Fruit fly (Drosophila melanogaster) whole organism, embryonic: Measurements from ENCODE around the gene heix.
A peak's percentile ranks its signal among the peaks of the same experiment; 100 is the strongest.

Experiments used
- Asciz ChIP-seq: fragments of 200-800 bp; sonication (Bioruptor generic); optimal IDR thresholded peaks from 2 replicates; lab custom pipeline; 2017; ENCODE audit warnings: missing biosample characterization, mild to moderate bottlenecking, missing genetic modification characterization, missing genetic modification reagents
- Bdp1 ChIP-seq: fragments of 200-800 bp; sonication (Bioruptor generic); optimal IDR thresholded peaks from 3 replicates; lab custom pipeline; 2016; ENCODE audit warnings: missing biosample characterization, missing genetic modification characterization
- CG10147 ChIP-seq: fragments of 200-800 bp; sonication (Bioruptor generic); optimal IDR thresholded peaks from 2 replicates; lab custom pipeline; 2019; ENCODE audit warnings: missing biosample characterization, mild to moderate bottlenecking, missing genetic modification characterization, moderate library complexity
- CG1024 ChIP-seq: fragments of 200-800 bp; sonication (Bioruptor generic); IDR thresholded peaks from 2 replicates; pipeline ENCODE4 v1.3.6; 2022; ENCODE audit warnings: missing biosample characterization, missing genetic modification characterization
- CG11093 ChIP-seq: fragments of 200-800 bp; sonication (Bioruptor generic); IDR thresholded peaks from 3 replicates; pipeline ENCODE4 v1.3.6; 2022; ENCODE audit warnings: missing biosample characterization, missing genetic modification characterization
- CG11398 ChIP-seq: fragments of 200-800 bp; sonication (Bioruptor generic); optimal IDR thresholded peaks from 2 replicates; lab custom pipeline; 2016; ENCODE audit warnings: missing biosample characterization, missing genetic modification characterization
- CG12236 ChIP-seq: fragments of 200-800 bp; sonication (Bioruptor generic); optimal IDR thresholded peaks from 2 replicates; lab custom pipeline; 2016; ENCODE audit warnings: missing biosample characterization, missing genetic modification characterization
- CG12769 ChIP-seq: fragments of 200-800 bp; sonication (Bioruptor generic); optimal IDR thresholded peaks from 2 replicates; lab custom pipeline; 2019; ENCODE audit warnings: missing biosample characterization, mild to moderate bottlenecking, missing genetic modification characterization, moderate library complexity
- CG13287 ChIP-seq: fragments of 200-800 bp; sonication (Bioruptor generic); IDR thresholded peaks from 2 replicates; pipeline ENCODE4 v1.3.6; 2022; ENCODE audit warnings: missing biosample characterization, missing genetic modification characterization; ENCODE audit not compliant: partially characterized antibody
- CG14667 ChIP-seq: fragments of 200-800 bp; sonication (Bioruptor generic); IDR thresholded peaks from 2 replicates; pipeline ENCODE4 v1.3.6; 2022; ENCODE audit warnings: missing biosample characterization, missing genetic modification characterization
- CG15514 ChIP-seq: fragments of 200-800 bp; sonication (Bioruptor generic); optimal IDR thresholded peaks from 3 replicates; lab custom pipeline; 2017; ENCODE audit warnings: missing biosample characterization, missing genetic modification characterization, mild to moderate bottlenecking, moderate library complexity, missing genetic modification reagents
- CG17829 ChIP-seq: fragments of 200-800 bp; optimal IDR thresholded peaks from 2 replicates; lab custom pipeline; 2019; ENCODE audit warnings: missing biosample characterization, mild to moderate bottlenecking, missing genetic modification characterization, moderate library complexity
- CG18262 ChIP-seq: fragments of 200-800 bp; optimal IDR thresholded peaks from 3 replicates; lab custom pipeline; 2019; ENCODE audit warnings: missing biosample characterization, mild to moderate bottlenecking, missing genetic modification characterization, moderate library complexity
- CG31365 ChIP-seq: fragments of 200-800 bp; sonication (Bioruptor generic); optimal IDR thresholded peaks from 2 replicates; lab custom pipeline; 2018; ENCODE audit warnings: missing biosample characterization, mild to moderate bottlenecking, missing genetic modification characterization
- CG7556 ChIP-seq: fragments of 200-800 bp; sonication (Bioruptor generic); optimal IDR thresholded peaks from 2 replicates; lab custom pipeline; 2017; ENCODE audit warnings: missing biosample characterization, mild to moderate bottlenecking, missing genetic modification characterization
- CG7928 ChIP-seq: fragments of 200-800 bp; sonication (Bioruptor generic); optimal IDR thresholded peaks from 2 replicates; lab custom pipeline; 2017; ENCODE audit warnings: missing biosample characterization, mild to moderate bottlenecking, missing genetic modification characterization
- CG8290 ChIP-seq, 3 experiments: fragments of 200-800 bp; sonication (Bioruptor generic); optimal IDR thresholded peaks; 2 replicates each; lab custom pipeline; 2016 to 2019; ENCODE audit warnings: missing biosample characterization in 3 of 3, missing genetic modification characterization in 3 of 3, mild to moderate bottlenecking in 2 of 3, moderate library complexity in 1 of 3
- CG8944 ChIP-seq: fragments of 200-800 bp; sonication (Bioruptor generic); optimal IDR thresholded peaks from 3 replicates; lab custom pipeline; 2016; ENCODE audit warnings: missing biosample characterization, missing genetic modification characterization
- CoRest ChIP-seq: fragments of 200-800 bp; sonication (Bioruptor generic); optimal IDR thresholded peaks from 3 replicates; lab custom pipeline; 2018; ENCODE audit warnings: missing biosample characterization, mild to moderate bottlenecking, missing genetic modification characterization, moderate library complexity
- Dp ChIP-seq: fragments of 200-800 bp; sonication (Bioruptor generic); optimal IDR thresholded peaks from 2 replicates; lab custom pipeline; 2018; ENCODE audit warnings: missing biosample characterization, mild to moderate bottlenecking, missing genetic modification characterization, moderate library complexity
- Drgx ChIP-seq: fragments of 200-800 bp; sonication (Bioruptor generic); IDR thresholded peaks from 2 replicates; pipeline ENCODE4 v1.3.6; 2022; ENCODE audit warnings: missing biosample characterization, missing genetic modification characterization
- Gug ChIP-seq: fragments of 200-800 bp; sonication (Bioruptor generic); IDR thresholded peaks from 4 replicates; pipeline ENCODE4 v1.3.6; 2022; ENCODE audit warnings: missing biosample characterization, missing genetic modification characterization
- HHEX ChIP-seq: fragments of 200-800 bp; sonication (Bioruptor generic); optimal IDR thresholded peaks from 3 replicates; lab custom pipeline; 2017; ENCODE audit warnings: missing biosample characterization, mild to moderate bottlenecking, missing genetic modification characterization, missing genetic modification reagents
- HLH4C ChIP-seq: fragments of 200-800 bp; sonication (Bioruptor generic); IDR thresholded peaks from 3 replicates; pipeline ENCODE4 v1.3.6; 2022; ENCODE audit warnings: missing biosample characterization, missing genetic modification characterization; ENCODE audit not compliant: partially characterized antibody
- HLH54F ChIP-seq: fragments of 200-800 bp; sonication (Bioruptor generic); optimal IDR thresholded peaks from 3 replicates; lab custom pipeline; 2016; ENCODE audit warnings: missing biosample characterization, missing genetic modification characterization
- Mrtf ChIP-seq: fragments of 200-800 bp; sonication (Bioruptor generic); IDR thresholded peaks from 3 replicates; pipeline ENCODE4 v1.3.6; 2022; ENCODE audit warnings: missing biosample characterization, missing genetic modification characterization
- Spps ChIP-seq: fragments of 200-800 bp; sonication (Bioruptor generic); optimal IDR thresholded peaks from 2 replicates; lab custom pipeline; 2018; ENCODE audit warnings: missing biosample characterization, mild to moderate bottlenecking, missing genetic modification characterization
- Taf1 ChIP-seq: fragments of 200-800 bp; sonication (Bioruptor generic); IDR thresholded peaks from 2 replicates; pipeline ENCODE4 v1.3.6; 2022; ENCODE audit warnings: missing biosample characterization, missing genetic modification characterization
- aop ChIP-seq: fragments of 200-800 bp; sonication (Bioruptor generic); IDR thresholded peaks from 2 replicates; pipeline ENCODE4 v1.3.6; 2022; ENCODE audit warnings: missing biosample characterization, missing genetic modification characterization
- chm ChIP-seq: fragments of 200-800 bp; sonication (Bioruptor generic); IDR thresholded peaks from 2 replicates; pipeline ENCODE4 v1.3.6; 2022; ENCODE audit warnings: missing biosample characterization, missing genetic modification characterization
- dm ChIP-seq: fragments of 200-800 bp; sonication (Bioruptor generic); optimal IDR thresholded peaks from 3 replicates; lab custom pipeline; 2016; ENCODE audit warnings: missing biosample characterization, missing genetic modification characterization
- emc ChIP-seq: fragments of 200-800 bp; sonication (Bioruptor generic); optimal IDR thresholded peaks from 2 replicates; lab custom pipeline; 2016; ENCODE audit warnings: missing biosample characterization, missing genetic modification characterization
- grn ChIP-seq: fragments of 200-800 bp; sonication (Bioruptor generic); optimal IDR thresholded peaks from 3 replicates; lab custom pipeline; 2017; ENCODE audit warnings: missing biosample characterization, missing genetic modification characterization
- gsb ChIP-seq: fragments of 200-800 bp; sonication (Bioruptor generic); IDR thresholded peaks from 2 replicates; pipeline ENCODE4 v1.3.6; 2022; ENCODE audit warnings: missing biosample characterization, missing genetic modification characterization
- jigr1 ChIP-seq: fragments of 200-800 bp; sonication (Bioruptor generic); IDR thresholded peaks from 3 replicates; pipeline ENCODE4 v1.3.6; 2022; ENCODE audit warnings: missing biosample characterization, missing genetic modification characterization
- kay ChIP-seq: fragments of 200-800 bp; sonication (Bioruptor generic); optimal IDR thresholded peaks from 2 replicates; lab custom pipeline; 2016; ENCODE audit warnings: missing biosample characterization, missing genetic modification characterization
- luna ChIP-seq: fragments of 200-800 bp; sonication (Bioruptor generic); optimal IDR thresholded peaks from 2 replicates; lab custom pipeline; 2016; ENCODE audit warnings: missing biosample characterization, missing genetic modification characterization
- p53 ChIP-seq: fragments of 200-800 bp; sonication (Bioruptor generic); optimal IDR thresholded peaks from 2 replicates; lab custom pipeline; 2016; ENCODE audit warnings: missing biosample characterization, missing genetic modification characterization
- peb ChIP-seq: fragments of 200-800 bp; sonication (Bioruptor generic); IDR thresholded peaks from 2 replicates; pipeline ENCODE4 v1.3.6; 2022; ENCODE audit warnings: missing biosample characterization, missing genetic modification characterization
- pnt ChIP-seq: fragments of 200-800 bp; sonication (Bioruptor generic); optimal IDR thresholded peaks from 3 replicates; lab custom pipeline; 2016; ENCODE audit warnings: missing biosample characterization, missing genetic modification characterization
- pzg ChIP-seq: fragments of 200-800 bp; sonication (Bioruptor generic); optimal IDR thresholded peaks from 3 replicates; lab custom pipeline; 2018; ENCODE audit warnings: missing biosample characterization, mild to moderate bottlenecking, missing genetic modification characterization, moderate library complexity
- ro ChIP-seq: fragments of 200-800 bp; sonication (Bioruptor generic); IDR thresholded peaks from 2 replicates; pipeline ENCODE4 v1.3.6; 2022; ENCODE audit warnings: missing biosample characterization, missing genetic modification characterization
- run ChIP-seq: fragments of 200-800 bp; sonication (Bioruptor generic); optimal IDR thresholded peaks from 3 replicates; lab custom pipeline; 2018; ENCODE audit warnings: missing biosample characterization, mild to moderate bottlenecking, missing genetic modification characterization
- so ChIP-seq: fragments of 200-800 bp; sonication (Bioruptor generic); IDR thresholded peaks from 3 replicates; pipeline ENCODE4 v1.3.6; 2022; ENCODE audit warnings: missing biosample characterization, missing genetic modification characterization
- sob ChIP-seq: fragments of 200-800 bp; sonication (Bioruptor generic); IDR thresholded peaks from 2 replicates; pipeline ENCODE4 v1.3.6; 2022; ENCODE audit warnings: missing biosample characterization, missing genetic modification characterization
- stwl ChIP-seq: fragments of 200-800 bp; sonication (Bioruptor generic); optimal IDR thresholded peaks from 3 replicates; lab custom pipeline; 2018; ENCODE audit warnings: missing biosample characterization, mild to moderate bottlenecking, missing genetic modification characterization, moderate library complexity
- tin ChIP-seq: fragments of 200-800 bp; sonication (Bioruptor generic); optimal IDR thresholded peaks from 3 replicates; lab custom pipeline; 2016; ENCODE audit warnings: missing biosample characterization, missing genetic modification characterization
- twi ChIP-seq: fragments of 200-800 bp; optimal IDR thresholded peaks from 2 replicates; lab custom pipeline; 2019; ENCODE audit warnings: missing biosample characterization, mild to moderate bottlenecking, missing genetic modification characterization, moderate library complexity
- tx ChIP-seq: fragments of 200-800 bp; sonication (Bioruptor generic); optimal IDR thresholded peaks from 2 replicates; lab custom pipeline; 2016; ENCODE audit warnings: missing biosample characterization, missing genetic modification characterization
- vvl ChIP-seq: fragments of 200-800 bp; sonication (Bioruptor generic); IDR thresholded peaks from 2 replicates; pipeline ENCODE4 v1.3.6; 2022; ENCODE audit warnings: missing biosample characterization, missing genetic modification characterization

Gene heix

dm6 chr2L:16269232-16270134 lies 30.2 kb downstream of the heix start (continued):
- no peak for TF ChIP-seq Taf1
- TF ChIP-seq CoRest (tag; lab: Kevin White, UChicago): no peak
- TF ChIP-seq p53 (GFP tag; lab: Kevin White, UChicago): no peak
- no peak for TF ChIP-seq so (GFP tag; lab: Robert Waterston, UW)
- no peak for TF ChIP-seq emc (GFP tag; lab: Kevin White, UChicago)
- no peak for TF ChIP-seq ro
- TF ChIP-seq peb (GFP tag; lab: Robert Waterston, UW): no peak
- no peak for TF ChIP-seq Spps (tag; lab: Kevin White, UChicago)
- TF ChIP-seq Bdp1 (GFP tag; lab: Kevin White, UChicago): no peak
- peak; percentile 42 for TF ChIP-seq CG8290 (GFP tag; optimal IDR thresholded peaks at IDR 0.05; lab: Kevin White, UChicago)
- peak; percentile 71 to 78 for TF ChIP-seq CG8290 (tag; optimal IDR thresholded peaks at IDR 0.05; lab: Kevin White, UChicago)
- peak; percentile 91 for TF ChIP-seq CG15514 (GFP tag; lab: Kevin White, UChicago)
- TF ChIP-seq CG12236 (GFP tag; lab: Kevin White, UChicago): no peak
- TF ChIP-seq pzg (GFP tag; lab: Kevin White, UChicago): peak; percentile 27
- peak; percentile 24 for TF ChIP-seq CG17829 (tag; lab: Kevin White, UChicago)
- no peak for TF ChIP-seq luna (GFP tag; lab: Kevin White, UChicago)
- no peak for TF ChIP-seq CG13287
- peak; percentile 24 for TF ChIP-seq CG7556 (GFP tag; lab: Kevin White, UChicago)
- TF ChIP-seq CG1024 (GFP tag; lab: Robert Waterston, UW): no peak
- TF ChIP-seq CG31365 (tag; lab: Kevin White, UChicago): peak; percentile 88
- no peak for TF ChIP-seq CG10147 (GFP tag; lab: Kevin White, UChicago)
- TF ChIP-seq Dp (GFP tag; lab: Kevin White, UChicago): peak; percentile 24
- no peak for TF ChIP-seq CG11093 (GFP tag; lab: Robert Waterston, UW)
- TF ChIP-seq CG14667 (GFP tag; lab: Robert Waterston, UW): no peak
- TF ChIP-seq gsb: no peak
- TF ChIP-seq run (tag; lab: Kevin White, UChicago): peak; percentile 59
- TF ChIP-seq tx (GFP tag; lab: Kevin White, UChicago): no peak
- TF ChIP-seq aop (GFP tag; lab: Robert Waterston, UW): no peak
- TF ChIP-seq HHEX (GFP tag; lab: Kevin White, UChicago): peak; percentile 93
- peak; percentile 92 for TF ChIP-seq Asciz (GFP tag; lab: Kevin White, UChicago)
- TF ChIP-seq jigr1 (GFP tag; lab: Robert Waterston, UW): no peak
- peak; percentile 44 for TF ChIP-seq CG11398 (GFP tag; lab: Kevin White, UChicago)
- no peak for TF ChIP-seq HLH4C
- no peak for TF ChIP-seq vvl (GFP tag; lab: Robert Waterston, UW)
- no peak for TF ChIP-seq chm (GFP tag; lab: Robert Waterston, UW)
- no peak for TF ChIP-seq Mrtf (GFP tag; lab: Robert Waterston, UW)
- TF ChIP-seq Gug (GFP tag; lab: Robert Waterston, UW): no peak
- no peak for TF ChIP-seq sob (GFP tag; lab: Robert Waterston, UW)
- TF ChIP-seq Drgx (GFP tag; lab: Robert Waterston, UW): no peak
- no peak for TF ChIP-seq kay (GFP tag; lab: Kevin White, UChicago)
- no peak for TF ChIP-seq stwl (tag; lab: Kevin White, UChicago)
- TF ChIP-seq tin (GFP tag; lab: Kevin White, UChicago): no peak
- no peak for TF ChIP-seq CG7928 (GFP tag; lab: Kevin White, UChicago)
- TF ChIP-seq CG18262 (tag; lab: Kevin White, UChicago): peak; percentile 37
- TF ChIP-seq pnt: no peak
- TF ChIP-seq grn (GFP tag; lab: Kevin White, UChicago): peak; percentile 38
- peak; percentile 99 for TF ChIP-seq dm (GFP tag; lab: Kevin White, UChicago)
- peak; percentile 98 for TF ChIP-seq CG12769 (tag; lab: Kevin White, UChicago)
- no peak for TF ChIP-seq CG8944
- peak; percentile 60 for TF ChIP-seq twi (tag; lab: Kevin White, UChicago)
- TF ChIP-seq HLH54F (GFP tag; lab: Kevin White, UChicago): no peak
